Fruit fly (Drosophila melanogaster) whole organism, prepupa: ENCODE data around the gene VhaPPA1-2.

ENCODE experiments used
- CG10631 ChIP-seq: fragments of 200-800 bp; sonication (Bioruptor generic); optimal IDR thresholded peaks from 2 replicates; lab custom pipeline; 2016; ENCODE audit warnings: missing biosample characterization, missing genetic modification characterization
- CG10669 ChIP-seq: fragments of 200-800 bp; sonication (Bioruptor generic); optimal IDR thresholded peaks from 3 replicates; lab custom pipeline; 2018; ENCODE audit warnings: missing biosample characterization, mild to moderate bottlenecking, missing genetic modification characterization, moderate library complexity
- CG34406 ChIP-seq: fragments of 200-800 bp; sonication (Bioruptor generic); optimal IDR thresholded peaks from 3 replicates; lab custom pipeline; 2016; ENCODE audit warnings: missing biosample characterization, missing genetic modification characterization
- CG6792 ChIP-seq: fragments of 200-800 bp; sonication (Bioruptor generic); optimal IDR thresholded peaks from 3 replicates; lab custom pipeline; 2016; ENCODE audit warnings: missing biosample characterization, missing genetic modification characterization
- CG8319 ChIP-seq: fragments of 200-800 bp; sonication (Bioruptor generic); optimal IDR thresholded peaks from 3 replicates; lab custom pipeline; 2016; ENCODE audit warnings: missing biosample characterization, missing genetic modification characterization
- CG9139 ChIP-seq: fragments of 200-800 bp; sonication (Bioruptor generic); optimal IDR thresholded peaks from 3 replicates; lab custom pipeline; 2017; ENCODE audit warnings: missing biosample characterization, mild to moderate bottlenecking, missing genetic modification characterization
- Hr38 ChIP-seq: sonication (Bioruptor generic); optimal IDR thresholded peaks from 2 replicates; lab custom pipeline; 2016; ENCODE audit warnings: missing biosample characterization, missing genetic modification characterization
- Sox102F ChIP-seq: fragments of 200-800 bp; sonication (Bioruptor generic); optimal IDR thresholded peaks from 2 replicates; lab custom pipeline; 2016; ENCODE audit warnings: missing biosample characterization, mild to moderate bottlenecking, missing genetic modification characterization
- dsx ChIP-seq: fragments of 200-800 bp; optimal IDR thresholded peaks from 3 replicates; lab custom pipeline; 2019; ENCODE audit warnings: missing biosample characterization, mild to moderate bottlenecking, missing genetic modification characterization, moderate library complexity; ENCODE audit not compliant: poor library complexity, severe bottlenecking
- fkh ChIP-seq: fragments of 200-800 bp; sonication (Bioruptor generic); optimal IDR thresholded peaks from 3 replicates; lab custom pipeline; 2017; ENCODE audit warnings: missing biosample characterization, mild to moderate bottlenecking, missing genetic modification characterization, moderate library complexity
- ss ChIP-seq, 2 experiments: fragments of 200-800 bp; sonication (Bioruptor generic); optimal IDR thresholded peaks; 2 replicates in 1 of 2; 3 replicates in 1 of 2; lab custom pipeline; 2017 to 2018; ENCODE audit warnings: mild to moderate bottlenecking in 2 of 2, missing biosample characterization in 2 of 2, missing genetic modification characterization in 2 of 2, moderate library complexity in 1 of 2

DNA sequence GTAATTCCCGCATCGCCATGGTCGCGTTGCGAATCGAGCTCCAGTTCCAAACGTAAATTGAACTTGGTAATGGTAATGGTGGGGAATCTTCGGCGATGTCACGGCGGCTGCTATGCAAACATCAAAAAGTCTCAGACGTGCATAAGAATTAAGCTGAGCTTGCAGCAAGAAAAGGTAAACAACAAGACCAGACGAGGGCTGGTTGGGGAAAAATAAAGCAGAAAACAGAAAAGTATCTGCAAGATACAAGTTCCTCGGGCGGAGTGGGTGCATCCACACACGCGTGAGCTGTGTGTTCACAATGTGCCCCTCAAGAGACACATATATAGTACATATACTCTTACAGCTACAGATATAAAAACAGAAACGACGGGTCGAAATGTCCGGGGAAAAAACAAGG is 47.5 kb downstream of the VhaPPA1-2 start:
- TF ChIP-seq CG10669 (GFP tag; lab: Kevin White, UChicago): peak; percentile 12
- no peak for TF ChIP-seq fkh (GFP tag; lab: Kevin White, UChicago)
- peak; percentile 38 to 59 for TF ChIP-seq ss (GFP tag; optimal IDR thresholded peaks at IDR 0.05; lab: Kevin White, UChicago)
- TF ChIP-seq dsx (GFP tag; lab: Kevin White, UChicago): peak; percentile 25
- no peak for TF ChIP-seq CG10631 (GFP tag; lab: Kevin White, UChicago)
- TF ChIP-seq CG9139 (GFP tag; lab: Kevin White, UChicago): no peak
- no peak for TF ChIP-seq CG6792 (GFP tag; lab: Kevin White, UChicago)
- TF ChIP-seq Hr38: no peak
- TF ChIP-seq CG34406 (GFP tag; lab: Kevin White, UChicago): no peak
- no peak for TF ChIP-seq Sox102F (GFP tag; lab: Kevin White, UChicago)
- no peak for TF ChIP-seq CG8319 (GFP tag; lab: Kevin White, UChicago)
